Worm (Caenorhabditis elegans) whole organism, L4 larva: ENCODE results near the gene F54D10.8.

Source experiments
- F26F4.8 ChIP-seq: fragments of 200-800 bp; sonication (Bioruptor generic); conservative IDR thresholded peaks from 2 replicates; pipeline ENCODE4 v1.3.6; 2022; ENCODE audit warnings: missing genetic modification characterization, missing compliant biosample characterization
- F49E8.2 ChIP-seq: sonication (generic microtip); optimal IDR thresholded peaks from 2 replicates; lab custom pipeline; 2016; ENCODE audit warnings: missing compliant biosample characterization, mild to moderate bottlenecking, missing genetic modification characterization, borderline replicate concordance
- T20F7.1 ChIP-seq: fragments of 200-800 bp; sonication (Bioruptor generic); optimal IDR thresholded peaks from 2 replicates; lab custom pipeline; 2018; ENCODE audit warnings: mild to moderate bottlenecking, missing genetic modification characterization, missing compliant biosample characterization
- T26A8.4 ChIP-seq: fragments of 200-800 bp; sonication (Bioruptor generic); IDR thresholded peaks from 2 replicates; pipeline ENCODE4 v1.3.6; 2022; ENCODE audit warnings: missing genetic modification characterization, missing compliant biosample characterization
- Y105C5A.15 ChIP-seq: fragments of 200-800 bp; sonication (Bioruptor generic); IDR thresholded peaks from 2 replicates; pipeline ENCODE4 v1.3.6; 2022; ENCODE audit warnings: missing genetic modification characterization, missing compliant biosample characterization
- Y48G9A.11 ChIP-seq: fragments of 200-800 bp; sonication (Bioruptor generic); IDR thresholded peaks from 2 replicates; pipeline ENCODE4 v1.3.6; 2022; ENCODE audit warnings: missing genetic modification reagents, missing genetic modification characterization, missing compliant biosample characterization
- aha-1 ChIP-seq: fragments of 150-350 bp; peaks from one replicate; lab custom pipeline; 2014; ENCODE audit warnings: missing biosample characterization, missing genetic modification characterization
- aly-2 ChIP-seq: sonication (generic microtip); optimal IDR thresholded peaks from 2 replicates; lab custom pipeline; 2018; ENCODE audit warnings: missing biosample characterization, missing genetic modification characterization
- arid-1 ChIP-seq: fragments of 200-800 bp; sonication (Bioruptor generic); conservative IDR thresholded peaks from 2 replicates; pipeline ENCODE4 v1.3.6; 2022; ENCODE audit warnings: missing genetic modification reagents, missing genetic modification characterization, missing compliant biosample characterization
- attf-4 ChIP-seq: sonication (generic microtip); optimal IDR thresholded peaks from 3 replicates; lab custom pipeline; 2017; ENCODE audit warnings: missing biosample characterization, missing genetic modification characterization
- ceh-62 ChIP-seq: sonication (generic microtip); optimal IDR thresholded peaks from 2 replicates; lab custom pipeline; 2017; ENCODE audit warnings: missing biosample characterization, missing genetic modification characterization
- ces-1 ChIP-seq: fragments of 150-350 bp; sonication (generic microtip); optimal IDR thresholded peaks from 4 replicates; lab custom pipeline; 2014; ENCODE audit warnings: missing biosample characterization, missing genetic modification reagents, missing genetic modification characterization
- cey-2 ChIP-seq: sonication (generic microtip); optimal IDR thresholded peaks from 3 replicates; lab custom pipeline; 2017; ENCODE audit warnings: missing genetic modification characterization, mild to moderate bottlenecking, missing compliant biosample characterization, antibody characterized with exemption, borderline replicate concordance; ENCODE audit not compliant: insufficient read depth
- ctbp-1 ChIP-seq: fragments of 200-800 bp; sonication (Bioruptor generic); IDR thresholded peaks from 2 replicates; pipeline ENCODE4 v1.3.6; 2022; ENCODE audit warnings: missing genetic modification reagents, missing genetic modification characterization, missing compliant biosample characterization
- daf-16 ChIP-seq, 3 experiments: sonication (generic microtip); optimal IDR thresholded peaks; 2 replicates each; lab custom pipeline; 2016 to 2017; ENCODE audit warnings: missing genetic modification characterization in 3 of 3, missing genetic modification reagents in 3 of 3, mild to moderate bottlenecking in 2 of 3, missing compliant biosample characterization in 2 of 3, missing biosample characterization in 1 of 3, moderate library complexity in 1 of 3
- daf-19 ChIP-seq: fragments of 200-800 bp; sonication (Bioruptor generic); conservative IDR thresholded peaks from 2 replicates; pipeline ENCODE4 v1.3.6; 2022; ENCODE audit warnings: missing genetic modification characterization, missing compliant biosample characterization
- fkh-10 ChIP-seq: fragments of 150-350 bp; optimal IDR thresholded peaks from 2 replicates; lab custom pipeline; 2014; ENCODE audit warnings: missing biosample characterization, missing genetic modification reagents, missing genetic modification characterization
- fos-1 ChIP-seq: fragments of 150-350 bp; optimal IDR thresholded peaks from 2 replicates; lab custom pipeline; 2014; ENCODE audit warnings: missing biosample characterization, missing genetic modification characterization
- gei-8 ChIP-seq: fragments of 200-800 bp; sonication (Bioruptor generic); optimal IDR thresholded peaks from 2 replicates; lab custom pipeline; 2018; ENCODE audit warnings: mild to moderate bottlenecking, missing genetic modification characterization, missing compliant biosample characterization
- hlh-11 ChIP-seq: fragments of 200-800 bp; sonication (Bioruptor generic); optimal IDR thresholded peaks from 2 replicates; lab custom pipeline; 2018; ENCODE audit warnings: mild to moderate bottlenecking, missing genetic modification characterization, missing compliant biosample characterization
- hlh-30 ChIP-seq: sonication (generic microtip); optimal IDR thresholded peaks from 2 replicates; lab custom pipeline; 2017; ENCODE audit warnings: antibody characterized with exemption, mild to moderate bottlenecking, missing genetic modification characterization, missing compliant biosample characterization; ENCODE audit not compliant: insufficient read depth
- jun-1 ChIP-seq: fragments of 150-350 bp; optimal IDR thresholded peaks from 2 replicates; lab custom pipeline; 2014; ENCODE audit warnings: missing biosample characterization, missing genetic modification reagents, missing genetic modification characterization
- lin-15B ChIP-seq: fragments of 150-350 bp; sonication (generic microtip); optimal IDR thresholded peaks from 3 replicates; lab custom pipeline; 2014; ENCODE audit warnings: missing biosample characterization, missing genetic modification characterization
- lin-39 ChIP-seq: fragments of 150-350 bp; optimal IDR thresholded peaks from 2 replicates; lab custom pipeline; 2014; ENCODE audit warnings: missing biosample characterization, missing genetic modification reagents, missing genetic modification characterization
- madf-5 ChIP-seq, 2 experiments: fragments of 200-800 bp; sonication (Bioruptor generic); IDR thresholded peaks; 2 replicates each; pipeline ENCODE4 v1.3.6; 2022; ENCODE audit warnings: missing compliant biosample characterization in 2 of 2, missing genetic modification characterization in 2 of 2
- madf-9 ChIP-seq: fragments of 200-800 bp; sonication (Bioruptor generic); conservative IDR thresholded peaks from 2 replicates; pipeline ENCODE4 v1.3.6; 2022; ENCODE audit warnings: missing genetic modification reagents, missing genetic modification characterization, missing compliant biosample characterization
- nhr-102 ChIP-seq: sonication (generic microtip); optimal IDR thresholded peaks from 2 replicates; lab custom pipeline; 2016; ENCODE audit warnings: mild to moderate bottlenecking, missing genetic modification characterization, moderate library complexity, missing compliant biosample characterization
- nhr-111 ChIP-seq: fragments of 200-800 bp; sonication (Bioruptor generic); optimal IDR thresholded peaks from 2 replicates; lab custom pipeline; 2018; ENCODE audit warnings: mild to moderate bottlenecking, missing genetic modification characterization, missing compliant biosample characterization
- nhr-237 ChIP-seq: sonication (generic microtip); optimal IDR thresholded peaks from 2 replicates; lab custom pipeline; 2017; ENCODE audit warnings: missing biosample characterization, missing genetic modification characterization
- nhr-28 ChIP-seq: fragments of 150-350 bp; optimal IDR thresholded peaks from 2 replicates; lab custom pipeline; 2014; ENCODE audit warnings: missing biosample characterization, missing genetic modification characterization
- nhr-42 ChIP-seq: fragments of 200-800 bp; sonication (Bioruptor generic); IDR thresholded peaks from 2 replicates; pipeline ENCODE4 v1.3.6; 2022; ENCODE audit warnings: missing genetic modification characterization, missing compliant biosample characterization
- nhr-76 ChIP-seq: fragments of 150-350 bp; optimal IDR thresholded peaks from 2 replicates; lab custom pipeline; 2014; ENCODE audit warnings: missing biosample characterization, missing genetic modification characterization
- nhr-77 ChIP-seq: fragments of 150-350 bp; optimal IDR thresholded peaks from 2 replicates; lab custom pipeline; 2014; ENCODE audit warnings: missing biosample characterization, missing genetic modification characterization
- pha-4 ChIP-seq, 2 experiments: fragments of 150-350 bp in 1 of 2; fragments of 200-800 bp in 1 of 2; sonication (Bioruptor generic) in 1 of 2; IDR thresholded peaks in 1 of 2; optimal IDR thresholded peaks in 1 of 2; 2 replicates each; pipeline versions ENCODE4 v1.3.6 to Lab custom; 2014 to 2022; ENCODE audit warnings: missing genetic modification characterization in 2 of 2, missing genetic modification reagents in 2 of 2, missing biosample characterization in 1 of 2, missing compliant biosample characterization in 1 of 2
- php-3 ChIP-seq: fragments of 200-800 bp; sonication (Bioruptor generic); IDR thresholded peaks from 2 replicates; pipeline ENCODE4 v1.3.6; 2022; ENCODE audit warnings: missing genetic modification reagents, missing genetic modification characterization, missing compliant biosample characterization
- pqm-1 ChIP-seq: sonication (generic microtip); optimal IDR thresholded peaks from 2 replicates; lab custom pipeline; 2017; ENCODE audit warnings: missing biosample characterization, missing genetic modification characterization
- snpc-1.2 ChIP-seq: fragments of 200-800 bp; sonication (Bioruptor generic); IDR thresholded peaks from 2 replicates; pipeline ENCODE4 v1.3.6; 2022; ENCODE audit warnings: missing genetic modification reagents, missing genetic modification characterization, missing compliant biosample characterization
- snpc-4 ChIP-seq: fragments of 150-350 bp; optimal IDR thresholded peaks from 2 replicates; lab custom pipeline; 2014; ENCODE audit warnings: missing biosample characterization, missing genetic modification characterization
- spr-1 ChIP-seq: sonication (generic microtip); optimal IDR thresholded peaks from 2 replicates; lab custom pipeline; 2016; ENCODE audit warnings: mild to moderate bottlenecking, missing genetic modification characterization, missing compliant biosample characterization
- spr-3 ChIP-seq: fragments of 200-800 bp; sonication (Bioruptor generic); optimal IDR thresholded peaks from 2 replicates; lab custom pipeline; 2018; ENCODE audit warnings: mild to moderate bottlenecking, missing genetic modification characterization, missing compliant biosample characterization
- unc-130 ChIP-seq: sonication (generic microtip); optimal IDR thresholded peaks from 2 replicates; lab custom pipeline; 2016; ENCODE audit warnings: missing genetic modification reagents, missing genetic modification characterization, missing compliant biosample characterization
- unc-62 ChIP-seq, 3 experiments: fragments of 150-350 bp in 1 of 3; sonication (generic microtip); optimal IDR thresholded peaks in 2 of 3; peaks in 1 of 3; 1 replicate in 1 of 3; 2 replicates in 2 of 3; lab custom pipeline; 2014 to 2017; ENCODE audit warnings: missing biosample characterization in 3 of 3, missing genetic modification characterization in 3 of 3, missing genetic modification reagents in 3 of 3, missing genotype in 1 of 3
- zag-1 ChIP-seq: fragments of 150-350 bp; optimal IDR thresholded peaks from 2 replicates; lab custom pipeline; 2014; ENCODE audit warnings: missing biosample characterization, missing genetic modification characterization
- zfp-3 ChIP-seq: fragments of 200-800 bp; sonication (Bioruptor generic); conservative IDR thresholded peaks from 2 replicates; pipeline ENCODE4 v1.3.6; 2022; ENCODE audit warnings: missing genetic modification reagents, missing genetic modification characterization, missing compliant biosample characterization
- zip-2 ChIP-seq: fragments of 150-350 bp; optimal IDR thresholded peaks from 2 replicates; lab custom pipeline; 2014; ENCODE audit warnings: missing biosample characterization, missing genetic modification characterization
- ztf-7 ChIP-seq: fragments of 150-350 bp; optimal IDR thresholded peaks from 2 replicates; lab custom pipeline; 2014; ENCODE audit warnings: missing biosample characterization, missing genetic modification characterization

The F54D10.8 gene

ce11 chrII:3786538-3786937 is 41.2 kb downstream of the F54D10.8 start (continued):
- no peak for TF ChIP-seq zfp-3 (GFP tag; lab: Robert Waterston, UW)
- TF ChIP-seq pqm-1 (tag; lab: Kevin White, UChicago) = peak; percentile 100
- 0 out of 2 replicates have a peak, but pooled peaks have one; percentile 18 for TF ChIP-seq nhr-42
- TF ChIP-seq php-3 (GFP tag; lab: Robert Waterston, UW) = peak; percentile 100
- no peak for TF ChIP-seq ces-1 (GFP tag; lab: Kevin White, UChicago)
- no peak for TF ChIP-seq spr-1 (tag; lab: Kevin White, UChicago)
- TF ChIP-seq pha-4 (GFP tag; IDR thresholded peaks at IDR 0.05; lab: Robert Waterston, UW) = no peak
- no peak for TF ChIP-seq pha-4 (tag; optimal IDR thresholded peaks at IDR 0.05; lab: Kevin White, UChicago)
- TF ChIP-seq ztf-7 (tag; lab: Kevin White, UChicago) = no peak
- no peak for TF ChIP-seq lin-39 (tag; lab: Kevin White, UChicago)
- no peak for TF ChIP-seq snpc-4 (tag; lab: Kevin White, UChicago)
- no peak for TF ChIP-seq nhr-111
- TF ChIP-seq unc-130 (GFP tag; lab: Kevin White, UChicago) = no peak
- no peak for TF ChIP-seq ctbp-1 (GFP tag; lab: Robert Waterston, UW)
- peak in 1 of 2 experiments; percentile 23 for TF ChIP-seq daf-16 (GFP tag; optimal IDR thresholded peaks at IDR 0.05; lab: Kevin White, UChicago)
- peak; percentile 96 for TF ChIP-seq daf-16 (tag; optimal IDR thresholded peaks at IDR 0.05; lab: Kevin White, UChicago)
- no peak for TF ChIP-seq zip-2 (tag; lab: Kevin White, UChicago)
- TF ChIP-seq nhr-76 (tag; lab: Kevin White, UChicago) = no peak
- no peak for TF ChIP-seq fkh-10 (GFP tag; lab: Kevin White, UChicago)
- no peak for TF ChIP-seq daf-19 (GFP tag; lab: Robert Waterston, UW)
- TF ChIP-seq F49E8.2 = no peak
- TF ChIP-seq jun-1 (tag; lab: Kevin White, UChicago) = no peak
- TF ChIP-seq madf-5 (GFP tag; IDR thresholded peaks at IDR 0.05; lab: Robert Waterston, UW) = no peak
- TF ChIP-seq zag-1 (tag; lab: Kevin White, UChicago) = no peak
- TF ChIP-seq unc-62 (GFP tag; optimal IDR thresholded peaks at IDR 0.05 in 1 of 2; lab: Kevin White, UChicago) = peak; percentile 70 to 98
- TF ChIP-seq unc-62 (tag; optimal IDR thresholded peaks at IDR 0.05; lab: Kevin White, UChicago) = no peak
- TF ChIP-seq nhr-28 = peak; percentile 98
- TF ChIP-seq lin-15B (tag; lab: Kevin White, UChicago) = no peak
- TF ChIP-seq Y105C5A.15 = no peak
- no peak for TF ChIP-seq ceh-62 (tag; lab: Kevin White, UChicago)
- no peak for TF ChIP-seq snpc-1.2 (GFP tag; lab: Robert Waterston, UW)
- peak; percentile 36 for TF ChIP-seq fos-1 (tag; lab: Kevin White, UChicago)
- TF ChIP-seq gei-8 = no peak
- no peak for TF ChIP-seq nhr-237
- TF ChIP-seq spr-3 (GFP tag; lab: Kevin White, UChicago) = no peak
- peak; percentile 21 for TF ChIP-seq cey-2 (tag; lab: Kevin White, UChicago)
- TF ChIP-seq attf-4 (tag; lab: Kevin White, UChicago) = no peak
- TF ChIP-seq nhr-102 (tag; lab: Kevin White, UChicago) = no peak
- no peak for TF ChIP-seq arid-1 (GFP tag; lab: Robert Waterston, UW)
- no peak for TF ChIP-seq madf-9
- no peak for TF ChIP-seq aha-1 (tag; lab: Kevin White, UChicago)
- peak; percentile 97 for TF ChIP-seq nhr-77 (tag; lab: Kevin White, UChicago)
- no peak for TF ChIP-seq aly-2 (tag; lab: Kevin White, UChicago)
- no peak for TF ChIP-seq Y48G9A.11 (GFP tag; lab: Robert Waterston, UW)
- TF ChIP-seq T26A8.4 (GFP tag; lab: Robert Waterston, UW) = no peak
- no peak for TF ChIP-seq F26F4.8
- no peak for TF ChIP-seq T20F7.1 (GFP tag; lab: Kevin White, UChicago)
- no peak for TF ChIP-seq hlh-30 (tag; lab: Kevin White, UChicago)
- peak; percentile 79 for TF ChIP-seq hlh-11 (tag; lab: Kevin White, UChicago)
